Worm (Caenorhabditis elegans) whole organism, L2 larva: ENCODE results near the gene fax-1.

Experiments used
- egl-27 ChIP-seq: sonication (generic microtip); optimal IDR thresholded peaks from 3 replicates; lab custom pipeline; 2017; ENCODE audit warnings: missing biosample characterization, missing genetic modification reagents, missing genetic modification characterization
- nhr-11 ChIP-seq: fragments of 150-350 bp; optimal IDR thresholded peaks from 2 replicates; lab custom pipeline; 2014; ENCODE audit warnings: missing biosample characterization, missing genetic modification characterization
- unc-62 ChIP-seq: fragments of 150-350 bp; optimal IDR thresholded peaks from 2 replicates; lab custom pipeline; 2014; ENCODE audit warnings: missing biosample characterization, missing genetic modification reagents, missing genetic modification characterization

DNA sequence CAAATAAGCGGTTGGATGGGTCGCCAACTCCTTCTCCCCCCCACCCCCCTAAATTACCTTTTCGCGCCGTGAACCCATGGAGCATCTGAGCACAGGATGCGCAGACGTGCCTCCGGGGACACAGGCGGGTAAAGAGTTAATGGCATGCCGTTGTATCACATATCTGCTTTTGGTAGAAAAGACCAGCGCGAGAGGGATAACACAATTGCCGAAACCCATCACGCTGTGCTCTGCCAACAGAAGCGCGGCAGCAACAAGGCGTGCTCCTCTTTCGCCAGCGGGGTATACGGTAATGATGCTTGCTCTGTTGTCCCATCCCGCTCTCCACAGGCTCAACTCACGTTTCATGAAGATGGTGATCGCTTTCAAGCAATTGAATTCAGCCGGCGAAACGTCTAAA lies 1.8 kb downstream of the fax-1 start:
- TF ChIP-seq unc-62 (GFP tag; lab: Kevin White, UChicago) (no peak), nhr-11 (tag; lab: Kevin White, UChicago) (no peak), egl-27 (tag; lab: Kevin White, UChicago) (no peak)
